Worm (Caenorhabditis elegans) whole organism, early embryonic: Measurements from ENCODE around the gene M117.1.

Source experiments
- B0310.2 ChIP-seq: sonication (generic microtip); optimal IDR thresholded peaks from 2 replicates; lab custom pipeline; 2016; ENCODE audit warnings: mild to moderate bottlenecking, missing genetic modification characterization, missing compliant biosample characterization
- F13C5.2 ChIP-seq: sonication (generic microtip); optimal IDR thresholded peaks from 2 replicates; lab custom pipeline; 2017; ENCODE audit warnings: mild to moderate bottlenecking, missing genetic modification characterization, inconsistent platforms, missing compliant biosample characterization
- aly-1 ChIP-seq: sonication (generic microtip); optimal IDR thresholded peaks from 2 replicates; lab custom pipeline; 2016; ENCODE audit warnings: missing genetic modification characterization, missing compliant biosample characterization
- ama-1 ChIP-seq: fragments of 150-350 bp; optimal IDR thresholded peaks from 2 replicates; lab custom pipeline; 2014
- ceh-13 ChIP-seq: fragments of 200-800 bp; sonication (Bioruptor generic); optimal IDR thresholded peaks from 2 replicates; lab custom pipeline; 2018; ENCODE audit warnings: mild to moderate bottlenecking, missing genetic modification characterization, missing compliant biosample characterization
- ceh-36 ChIP-seq: sonication (generic microtip); optimal IDR thresholded peaks from 2 replicates; lab custom pipeline; 2016; ENCODE audit warnings: missing genetic modification characterization, inconsistent platforms, missing compliant biosample characterization
- flt-1 ChIP-seq: fragments of 200-800 bp; sonication (Bioruptor generic); IDR thresholded peaks from 2 replicates; pipeline ENCODE4 v1.3.6; 2022; ENCODE audit warnings: missing genetic modification characterization, missing compliant biosample characterization
- hmbx-1 ChIP-seq: sonication (generic microtip); optimal IDR thresholded peaks from 2 replicates; lab custom pipeline; 2016; ENCODE audit warnings: mild to moderate bottlenecking, missing genetic modification characterization, missing compliant biosample characterization
- hmg-4 ChIP-seq: fragments of 200-800 bp; sonication (Bioruptor generic); optimal IDR thresholded peaks from 2 replicates; lab custom pipeline; 2018; ENCODE audit warnings: mild to moderate bottlenecking, missing genetic modification characterization, missing compliant biosample characterization
- hnd-1 ChIP-seq: sonication (generic microtip); optimal IDR thresholded peaks from 2 replicates; lab custom pipeline; 2016; ENCODE audit warnings: missing genetic modification characterization, missing compliant biosample characterization
- pes-1 ChIP-seq: fragments of 200-800 bp; sonication (Bioruptor generic); IDR thresholded peaks from 2 replicates; pipeline ENCODE4 v1.3.6; 2022; ENCODE audit warnings: missing genetic modification reagents, missing genetic modification characterization, missing compliant biosample characterization
- tbx-11 ChIP-seq: fragments of 200-800 bp; sonication (Bioruptor generic); IDR thresholded peaks from 2 replicates; pipeline ENCODE4 v1.3.6; 2022; ENCODE audit warnings: missing genetic modification characterization, missing compliant biosample characterization
- tbx-37 ChIP-seq: fragments of 200-800 bp; sonication (Bioruptor generic); conservative IDR thresholded peaks from 2 replicates; pipeline ENCODE4 v1.3.6; 2022; ENCODE audit warnings: missing genetic modification reagents, missing genetic modification characterization, missing compliant biosample characterization
- tra-4 ChIP-seq: sonication (generic microtip); optimal IDR thresholded peaks from 2 replicates; lab custom pipeline; 2017; ENCODE audit warnings: missing genetic modification characterization, missing compliant biosample characterization

- TF ChIP-seq ama-1 = no peak
- TF ChIP-seq ceh-36 (tag; lab: Kevin White, UChicago) = no peak
- TF ChIP-seq hmg-4 = no peak
- TF ChIP-seq tra-4 (tag; lab: Kevin White, UChicago) = no peak
- no peak for TF ChIP-seq hnd-1 (tag; lab: Kevin White, UChicago)
- TF ChIP-seq tbx-11 (GFP tag; lab: Robert Waterston, UW) = no peak
- no peak for TF ChIP-seq pes-1
- no peak for TF ChIP-seq tbx-37 (GFP tag; lab: Robert Waterston, UW)
- no peak for TF ChIP-seq ceh-13 (GFP tag; lab: Kevin White, UChicago)
- no peak for TF ChIP-seq F13C5.2 (tag; lab: Kevin White, UChicago)
- no peak for TF ChIP-seq flt-1 (GFP tag; lab: Robert Waterston, UW)
- TF ChIP-seq aly-1 (tag; lab: Kevin White, UChicago) = no peak
- TF ChIP-seq hmbx-1 (tag; lab: Kevin White, UChicago) = no peak
- TF ChIP-seq B0310.2 (tag; lab: Kevin White, UChicago) = no peak
These were observed 28.8 kb upstream of the M117.1 start for ce11 chrIV:11785064-11785840.
